Fruit fly (Drosophila melanogaster) whole organism, embryonic: ENCODE measurements around the gene CG9643.

Experiments used
- Ada2b ChIP-seq: fragments of 200-800 bp; sonication (Bioruptor generic); IDR thresholded peaks from 2 replicates; pipeline ENCODE4 v1.3.6; 2022; ENCODE audit warnings: missing biosample characterization, missing genetic modification characterization
- CG10147 ChIP-seq: fragments of 200-800 bp; sonication (Bioruptor generic); optimal IDR thresholded peaks from 2 replicates; lab custom pipeline; 2019; ENCODE audit warnings: missing biosample characterization, mild to moderate bottlenecking, missing genetic modification characterization, moderate library complexity
- CG10267 ChIP-seq: fragments of 200-800 bp; sonication (Bioruptor generic); optimal IDR thresholded peaks from 2 replicates; lab custom pipeline; 2018; ENCODE audit warnings: missing biosample characterization, mild to moderate bottlenecking, missing genetic modification characterization, moderate library complexity
- CG10959 ChIP-seq: fragments of 200-800 bp; sonication (Bioruptor generic); IDR thresholded peaks from 2 replicates; pipeline ENCODE4 v1.3.6; 2022; ENCODE audit warnings: missing biosample characterization, missing genetic modification characterization
- CG11456 ChIP-seq: fragments of 200-800 bp; sonication (Bioruptor generic); IDR thresholded peaks from 3 replicates; pipeline ENCODE4 v1.3.6; 2022; ENCODE audit warnings: missing biosample characterization, missing genetic modification characterization
- CG12104 ChIP-seq: fragments of 200-800 bp; sonication (Bioruptor generic); optimal IDR thresholded peaks from 3 replicates; lab custom pipeline; 2016; ENCODE audit warnings: missing biosample characterization, missing genetic modification characterization
- CG13424 ChIP-seq: fragments of 200-800 bp; sonication (Bioruptor generic); optimal IDR thresholded peaks from 2 replicates; lab custom pipeline; 2019; ENCODE audit warnings: missing biosample characterization, mild to moderate bottlenecking, missing genetic modification characterization, moderate library complexity
- CG14050 ChIP-seq: fragments of 200-800 bp; sonication (Bioruptor generic); IDR thresholded peaks from 3 replicates; pipeline ENCODE4 v1.3.6; 2022; ENCODE audit warnings: missing biosample characterization, missing genetic modification characterization
- CG17328 ChIP-seq: fragments of 200-800 bp; sonication (Bioruptor generic); IDR thresholded peaks from 2 replicates; pipeline ENCODE4 v1.3.6; 2022; ENCODE audit warnings: missing biosample characterization, missing genetic modification characterization
- CG18011 ChIP-seq: fragments of 200-800 bp; sonication (Bioruptor generic); optimal IDR thresholded peaks from 2 replicates; lab custom pipeline; 2017; ENCODE audit warnings: missing biosample characterization, missing genetic modification characterization, mild to moderate bottlenecking, moderate library complexity, missing genotype
- CG2129 ChIP-seq: fragments of 200-800 bp; sonication (Bioruptor generic); IDR thresholded peaks from 2 replicates; pipeline ENCODE4 v1.3.6; 2022; ENCODE audit warnings: missing biosample characterization, missing genetic modification characterization; ENCODE audit not compliant: partially characterized antibody
- CG3281 ChIP-seq: fragments of 200-800 bp; sonication (Bioruptor generic); optimal IDR thresholded peaks from 3 replicates; lab custom pipeline; 2017; ENCODE audit warnings: missing biosample characterization, mild to moderate bottlenecking, missing genetic modification characterization
- CG34422 ChIP-seq: fragments of 200-800 bp; sonication (Bioruptor generic); IDR thresholded peaks from 3 replicates; pipeline ENCODE4 v1.3.6; 2022; ENCODE audit warnings: missing biosample characterization, missing genetic modification characterization
- CG4360 ChIP-seq: fragments of 200-800 bp; sonication (Bioruptor generic); IDR thresholded peaks from 2 replicates; pipeline ENCODE4 v1.3.6; 2022; ENCODE audit warnings: missing biosample characterization, missing genetic modification characterization
- CG4730 ChIP-seq: fragments of 200-800 bp; sonication (Bioruptor generic); IDR thresholded peaks from 2 replicates; pipeline ENCODE4 v1.3.6; 2022; ENCODE audit warnings: missing biosample characterization, missing genetic modification characterization
- CG7963 ChIP-seq: fragments of 200-800 bp; sonication (Bioruptor generic); IDR thresholded peaks from 3 replicates; pipeline ENCODE4 v1.3.6; 2022; ENCODE audit warnings: missing biosample characterization, missing genetic modification characterization; ENCODE audit not compliant: partially characterized antibody
- D ChIP-seq, 2 experiments: fragments of 200-800 bp in 1 of 2; fragments of >200 bp in 1 of 2; sonication (Bioruptor generic) in 1 of 2; optimal IDR thresholded peaks; 2 replicates in 1 of 2; 3 replicates in 1 of 2; lab custom pipeline; 2017; ENCODE audit warnings: mild to moderate bottlenecking in 1 of 2, missing biosample characterization in 1 of 2, missing genetic modification characterization in 1 of 2, missing genetic modification reagents in 1 of 2
- Dip2 ChIP-seq: fragments of 200-800 bp; sonication (Bioruptor generic); IDR thresholded peaks from 2 replicates; pipeline ENCODE4 v1.3.6; 2022; ENCODE audit warnings: missing biosample characterization, missing genetic modification characterization
- GATAe ChIP-seq: fragments of 200-800 bp; sonication (Bioruptor generic); conservative IDR thresholded peaks from 2 replicates; pipeline ENCODE4 v1.3.6; 2022; ENCODE audit warnings: missing biosample characterization, missing genetic modification characterization
- HLH3B ChIP-seq: fragments of 200-800 bp; sonication (Bioruptor generic); IDR thresholded peaks from 2 replicates; pipeline ENCODE4 v1.3.6; 2022; ENCODE audit warnings: missing biosample characterization, missing genetic modification characterization
- HLH4C ChIP-seq: fragments of 200-800 bp; sonication (Bioruptor generic); IDR thresholded peaks from 3 replicates; pipeline ENCODE4 v1.3.6; 2022; ENCODE audit warnings: missing biosample characterization, missing genetic modification characterization; ENCODE audit not compliant: partially characterized antibody
- Hr3 ChIP-seq: fragments of 200-800 bp; sonication (Bioruptor generic); optimal IDR thresholded peaks from 3 replicates; lab custom pipeline; 2016; ENCODE audit warnings: missing biosample characterization, missing genetic modification characterization
- Kr ChIP-seq: fragments of 200-800 bp; sonication (Bioruptor generic); optimal IDR thresholded peaks from 2 replicates; lab custom pipeline; 2017; ENCODE audit warnings: missing biosample characterization, mild to moderate bottlenecking, missing genetic modification characterization
- Poxn ChIP-seq: fragments of 200-800 bp; sonication (Bioruptor generic); IDR thresholded peaks from 2 replicates; pipeline ENCODE4 v1.3.6; 2022; ENCODE audit warnings: missing biosample characterization, missing genetic modification characterization
- Scr ChIP-seq: fragments of 200-800 bp; sonication (Bioruptor generic); IDR thresholded peaks from 2 replicates; pipeline ENCODE4 v1.3.6; 2022; ENCODE audit warnings: missing biosample characterization, missing genetic modification characterization; ENCODE audit not compliant: partially characterized antibody
- Stat92E ChIP-seq, 3 experiments: fragments of >200 bp in 2 of 3; fragments of 200-800 bp in 1 of 3; sonication (Bioruptor generic) in 1 of 3; optimal IDR thresholded peaks; 2 replicates each; lab custom pipeline; 2017 to 2019; ENCODE audit warnings: missing biosample characterization in 3 of 3, missing genetic modification characterization in 3 of 3, mild to moderate bottlenecking in 1 of 3, moderate library complexity in 1 of 3
- Usf ChIP-seq: fragments of 200-800 bp; sonication (Bioruptor generic); optimal IDR thresholded peaks from 2 replicates; lab custom pipeline; 2017; ENCODE audit warnings: missing genotype, missing biosample characterization, missing genetic modification characterization
- bcd ChIP-seq: fragments of 200-800 bp; sonication (Bioruptor generic); optimal IDR thresholded peaks from 2 replicates; lab custom pipeline; 2017; ENCODE audit warnings: missing biosample characterization, mild to moderate bottlenecking, missing genetic modification characterization
- corto ChIP-seq: fragments of 200-800 bp; sonication (Bioruptor generic); optimal IDR thresholded peaks from 2 replicates; lab custom pipeline; 2016; ENCODE audit warnings: missing biosample characterization, mild to moderate bottlenecking, missing genetic modification characterization, moderate library complexity
- fd96Cb ChIP-seq: fragments of 200-800 bp; sonication (Bioruptor generic); optimal IDR thresholded peaks from 2 replicates; lab custom pipeline; 2018; ENCODE audit warnings: missing biosample characterization, mild to moderate bottlenecking, missing genetic modification characterization, moderate library complexity
- gcm ChIP-seq: fragments of 200-800 bp; sonication (Bioruptor generic); optimal IDR thresholded peaks from 2 replicates; lab custom pipeline; 2019; ENCODE audit warnings: missing biosample characterization, mild to moderate bottlenecking, missing genetic modification characterization, moderate library complexity
- gfzf ChIP-seq: fragments of 200-800 bp; sonication (Bioruptor generic); optimal IDR thresholded peaks from 2 replicates; lab custom pipeline; 2016; ENCODE audit warnings: missing biosample characterization, mild to moderate bottlenecking, missing genetic modification characterization, moderate library complexity
- gt ChIP-seq: fragments of 200-800 bp; sonication (Bioruptor generic); IDR thresholded peaks from 2 replicates; pipeline ENCODE4 v1.3.6; 2022; ENCODE audit warnings: missing biosample characterization, missing genetic modification characterization
- hb ChIP-seq: fragments of 200-800 bp; sonication (Bioruptor generic); IDR thresholded peaks from 3 replicates; pipeline ENCODE4 v1.3.6; 2022; ENCODE audit warnings: missing biosample characterization, missing genetic modification characterization; ENCODE audit not compliant: partially characterized antibody
- hkb ChIP-seq, 2 experiments: fragments of 200-800 bp in 1 of 2; fragments of >200 bp in 1 of 2; sonication (Bioruptor generic) in 1 of 2; IDR thresholded peaks in 1 of 2; optimal IDR thresholded peaks in 1 of 2; 2 replicates each; pipeline versions ENCODE4 v1.3.6 to Lab custom; 2017 to 2022; ENCODE audit warnings: missing biosample characterization in 1 of 2, missing genetic modification characterization in 1 of 2
- jigr1 ChIP-seq: fragments of 200-800 bp; sonication (Bioruptor generic); IDR thresholded peaks from 3 replicates; pipeline ENCODE4 v1.3.6; 2022; ENCODE audit warnings: missing biosample characterization, missing genetic modification characterization
- onecut ChIP-seq: fragments of 200-800 bp; sonication (Bioruptor generic); IDR thresholded peaks from 2 replicates; pipeline ENCODE4 v1.3.6; 2022; ENCODE audit warnings: missing biosample characterization, missing genetic modification characterization
- peb ChIP-seq: fragments of 200-800 bp; sonication (Bioruptor generic); IDR thresholded peaks from 2 replicates; pipeline ENCODE4 v1.3.6; 2022; ENCODE audit warnings: missing biosample characterization, missing genetic modification characterization
- pita ChIP-seq: fragments of 200-800 bp; sonication (Bioruptor generic); optimal IDR thresholded peaks from 2 replicates; lab custom pipeline; 2017; ENCODE audit warnings: missing biosample characterization, mild to moderate bottlenecking, missing genetic modification characterization
- salm ChIP-seq: fragments of 200-800 bp; sonication (Bioruptor generic); optimal IDR thresholded peaks from 2 replicates; lab custom pipeline; 2018; ENCODE audit warnings: missing biosample characterization, mild to moderate bottlenecking, missing genetic modification characterization
- scrt ChIP-seq: fragments of 200-800 bp; sonication (Bioruptor generic); optimal IDR thresholded peaks from 2 replicates; lab custom pipeline; 2018; ENCODE audit warnings: missing biosample characterization, mild to moderate bottlenecking, missing genetic modification characterization, moderate library complexity
- sd ChIP-seq: fragments of 200-800 bp; sonication (Bioruptor generic); optimal IDR thresholded peaks from 3 replicates; lab custom pipeline; 2018; ENCODE audit warnings: missing biosample characterization, mild to moderate bottlenecking, missing genetic modification characterization, moderate library complexity
- sim ChIP-seq: fragments of 200-800 bp; sonication (Bioruptor generic); IDR thresholded peaks from 2 replicates; pipeline ENCODE4 v1.3.6; 2022; ENCODE audit warnings: missing biosample characterization, missing genetic modification characterization
- tap ChIP-seq: fragments of 200-800 bp; optimal IDR thresholded peaks from 3 replicates; lab custom pipeline; 2019; ENCODE audit warnings: missing biosample characterization, mild to moderate bottlenecking, missing genetic modification characterization, moderate library complexity
- trem ChIP-seq: fragments of 200-800 bp; optimal IDR thresholded peaks from 3 replicates; lab custom pipeline; 2019; ENCODE audit warnings: missing biosample characterization, mild to moderate bottlenecking, missing genetic modification characterization, moderate library complexity
- tup ChIP-seq: fragments of 200-800 bp; sonication (Bioruptor generic); optimal IDR thresholded peaks from 2 replicates; lab custom pipeline; 2016; ENCODE audit warnings: missing biosample characterization, mild to moderate bottlenecking, missing genetic modification characterization, moderate library complexity
- vnd ChIP-seq: fragments of 200-800 bp; sonication (Bioruptor generic); IDR thresholded peaks from 3 replicates; pipeline ENCODE4 v1.3.6; 2022; ENCODE audit warnings: missing biosample characterization, missing genetic modification characterization; ENCODE audit not compliant: partially characterized antibody
- z ChIP-seq: fragments of 200-800 bp; sonication (Bioruptor generic); IDR thresholded peaks from 3 replicates; pipeline ENCODE4 v1.3.6; 2022; ENCODE audit warnings: missing biosample characterization, missing genetic modification characterization

Gene CG9643

DNA sequence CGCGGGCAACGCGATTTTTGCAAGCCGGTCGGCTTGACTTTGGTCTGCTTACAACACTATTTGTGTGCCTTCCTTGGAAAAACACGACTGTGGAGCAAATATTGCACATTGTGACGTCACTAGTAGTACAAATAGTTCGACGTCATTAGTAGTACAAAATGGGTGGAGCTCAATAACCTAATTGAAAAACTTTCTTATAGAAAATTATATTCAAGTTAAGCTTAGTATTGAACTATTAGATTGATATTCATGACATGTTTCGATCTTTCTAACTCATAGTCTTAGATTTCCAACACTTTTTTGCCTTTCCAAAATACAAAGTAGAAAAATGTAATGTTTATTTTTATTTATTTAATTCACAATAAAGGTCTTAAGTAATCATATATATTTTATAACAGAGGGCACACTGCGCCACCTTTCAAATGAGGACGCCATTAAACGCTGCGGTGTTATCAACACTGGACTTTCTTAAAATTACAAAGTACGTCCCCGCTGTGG is 6.6 kb downstream of the CG9643 start, which contains the start of the genes Rrp1 and gammaTub23C (continued):
- peak; percentile 69 for TF ChIP-seq tup (GFP tag; lab: Kevin White, UChicago)
- peak; percentile 58; the same call in 1 of the 3 replicates for TF ChIP-seq CG14050 (GFP tag; lab: Robert Waterston, UW)
- peak; percentile 62 for TF ChIP-seq onecut (GFP tag; lab: Robert Waterston, UW)
- TF ChIP-seq gt, result peak; percentile 47; the same call in 1 of the 2 replicates
- TF ChIP-seq Ada2b (GFP tag; lab: Robert Waterston, UW), result peak; percentile 58; the same call in 1 of the 2 replicates
- no peak for TF ChIP-seq CG2129 (GFP tag; lab: Robert Waterston, UW)
- no peak for TF ChIP-seq pita (GFP tag; lab: Kevin White, UChicago)
- peak; percentile 55; the same call in 1 of the 2 replicates for TF ChIP-seq CG10959
- TF ChIP-seq D (optimal IDR thresholded peaks at IDR 0.05; lab: Kevin White, UChicago), result no peak
- peak; percentile 88 for TF ChIP-seq D (GFP tag; optimal IDR thresholded peaks at IDR 0.05; lab: Kevin White, UChicago)
- TF ChIP-seq z (GFP tag; lab: Robert Waterston, UW), result no peak
- no peak for TF ChIP-seq sim
- peak; percentile 53 for TF ChIP-seq Poxn (GFP tag; lab: Robert Waterston, UW)
- TF ChIP-seq tap, result peak; percentile 78
- TF ChIP-seq corto (GFP tag; lab: Kevin White, UChicago), result peak; percentile 47
- TF ChIP-seq jigr1 (GFP tag; lab: Robert Waterston, UW), result peak; percentile 84
- no peak for TF ChIP-seq CG7963
- no peak for TF ChIP-seq Kr
- TF ChIP-seq CG10147, result peak; percentile 93
- peak; percentile 10 for TF ChIP-seq gfzf (GFP tag; lab: Kevin White, UChicago)
- TF ChIP-seq CG13424 (tag; lab: Kevin White, UChicago), result peak; percentile 93
- peak; percentile 71 for TF ChIP-seq scrt (GFP tag; lab: Kevin White, UChicago)
- TF ChIP-seq Hr3 (GFP tag; lab: Kevin White, UChicago), result peak; percentile 94
- TF ChIP-seq CG4360 (GFP tag; lab: Robert Waterston, UW), result no peak
- no peak for TF ChIP-seq HLH4C (GFP tag; lab: Robert Waterston, UW)
- peak; percentile 74; the same call in 2 of the 3 replicates for TF ChIP-seq CG34422 (GFP tag; lab: Robert Waterston, UW)
- peak; percentile 70 for TF ChIP-seq CG18011 (GFP tag; lab: Kevin White, UChicago)
- TF ChIP-seq Usf, result peak; percentile 91
- peak; percentile 43; the same call in 1 of the 2 replicates for TF ChIP-seq CG17328 (GFP tag; lab: Robert Waterston, UW)
- peak; percentile 93 for TF ChIP-seq CG12104 (GFP tag; lab: Kevin White, UChicago)
- TF ChIP-seq CG11456, result peak; percentile 77; the same call in 2 of the 3 replicates
- TF ChIP-seq CG4730 (GFP tag; lab: Robert Waterston, UW), result peak; percentile 73
- no peak for TF ChIP-seq sd (tag; lab: Kevin White, UChicago)
- peak; percentile 90 for TF ChIP-seq trem
- TF ChIP-seq gcm (GFP tag; lab: Kevin White, UChicago), result peak; percentile 86
- 0 out of 2 replicates have a peak, but pooled peaks have one; percentile 25 for TF ChIP-seq Dip2 (GFP tag; lab: Robert Waterston, UW)
- TF ChIP-seq peb (GFP tag; lab: Robert Waterston, UW), result peak; percentile 82
- peak; percentile 80 for TF ChIP-seq HLH3B (GFP tag; lab: Robert Waterston, UW)
- TF ChIP-seq fd96Cb (tag; lab: Kevin White, UChicago), result peak; percentile 90
- peak; percentile 50; the same call in 1 of the 2 replicates for TF ChIP-seq GATAe
- no peak for TF ChIP-seq hb (GFP tag; lab: Robert Waterston, UW)
- peak; percentile 93 for TF ChIP-seq bcd (GFP tag; lab: Kevin White, UChicago)
- TF ChIP-seq Scr (GFP tag; lab: Robert Waterston, UW), result no peak
- TF ChIP-seq vnd (GFP tag; lab: Robert Waterston, UW), result no peak
- peak; percentile 61 for TF ChIP-seq salm
- TF ChIP-seq Stat92E (GFP tag; optimal IDR thresholded peaks at IDR 0.05; lab: Kevin White, UChicago), result peak in 1 of 3 experiments; percentile 92
- peak; percentile 97 for TF ChIP-seq CG10267
- TF ChIP-seq CG3281, result peak; percentile 93
- TF ChIP-seq hkb (optimal IDR thresholded peaks at IDR 0.05; lab: Kevin White, UChicago), result no peak
- peak; percentile 78 for TF ChIP-seq hkb (GFP tag; IDR thresholded peaks at IDR 0.05; lab: Robert Waterston, UW)
